ENCODE assay signal across 2 fruit fly cellular contexts in genomic region chr3L:10723596-10723995, dm6.
TF ChIP-seq lines count a peak whose summit lies in the region.

No protein-coding gene starts in this region.

- TF ChIP-seq CTCF in whole organism, embryonic (GFP tag; optimal IDR thresholded peaks at IDR 0.05; lab: Kevin White, UChicago): no peak

TF ChIP-seq in whole organism, embryonic, 481 proteins besides CTCF, POLR2A, EP300 and RAD21:
- TF ChIP-seq abd-A (tag; optimal IDR thresholded peaks at IDR 0.05; lab: Kevin White, UChicago) (peak; percentile 79), crol (GFP tag; IDR thresholded peaks at IDR 0.05; lab: Robert Waterston, UW) (peak; percentile 27; the same call in 1 of the 2 replicates), Dip3 (GFP tag; optimal IDR thresholded peaks at IDR 0.05; lab: Kevin White, UChicago) (no peak), CG31224 (GFP tag; IDR thresholded peaks at IDR 0.05; lab: Robert Waterston, UW) (peak; percentile 82), dan (GFP tag; IDR thresholded peaks at IDR 0.05; lab: Robert Waterston, UW) (no peak), CG2199 (GFP tag; IDR thresholded peaks at IDR 0.05; lab: Robert Waterston, UW) (no peak), vfl (GFP tag; optimal IDR thresholded peaks at IDR 0.05; lab: Kevin White, UChicago) (no peak), cg (GFP tag; optimal IDR thresholded peaks at IDR 0.05; lab: Kevin White, UChicago) (peak; percentile 12), CG8089 (GFP tag; optimal IDR thresholded peaks at IDR 0.05; lab: Kevin White, UChicago) (no peak), Myb (GFP tag; optimal IDR thresholded peaks at IDR 0.05; lab: Kevin White, UChicago) (no peak), ATbp (GFP tag; optimal IDR thresholded peaks at IDR 0.05; lab: Kevin White, UChicago) (no peak), prd (optimal IDR thresholded peaks at IDR 0.05; lab: Kevin White, UChicago) (no peak), prd (GFP tag; IDR thresholded peaks at IDR 0.05; lab: Robert Waterston, UW) (no peak), Atf-2 (GFP tag; optimal IDR thresholded peaks at IDR 0.05; lab: Kevin White, UChicago) (no peak), CG13894 (tag; optimal IDR thresholded peaks at IDR 0.05; lab: Kevin White, UChicago) (peak; percentile 31), CG12744 (GFP tag; optimal IDR thresholded peaks at IDR 0.05; lab: Kevin White, UChicago) (no peak)
TF ChIP-seq in whole organism, embryonic: peak in this region for 5.

TF ChIP-seq in whole organism, wandering third instar larva, 38 proteins besides CTCF, POLR2A, EP300 and RAD21:
- TF ChIP-seq Dfd (GFP tag; optimal IDR thresholded peaks at IDR 0.05; lab: Kevin White, UChicago) (peak; percentile 75), Hr83 (GFP tag; optimal IDR thresholded peaks at IDR 0.05; lab: Kevin White, UChicago; ENCODE audit: poor library complexity, severe bottlenecking) (no peak)
TF ChIP-seq in whole organism, wandering third instar larva: peak in this region for 1.

Comparison
In these comparisons a context has a peak if more than half of its experiments do, and no peak if none do; other contexts are left out.
1. Of the 10 proteins assayed by ChIP-seq in both whole organism, embryonic and whole organism, wandering third instar larva: peak only in whole organism, embryonic: none; only in whole organism, wandering third instar larva: Dfd; in both: none; in neither: 9.